Worm (Caenorhabditis elegans): Measurements from ENCODE around the gene C28H8.2.

- TF ChIP-seq lin-15B (tag; optimal IDR thresholded peaks at IDR 0.05) (no peak), egl-27 (tag; optimal IDR thresholded peaks at IDR 0.05) (no peak), unc-62 (GFP tag; optimal IDR thresholded peaks at IDR 0.05) (no peak), pha-4 (tag; optimal IDR thresholded peaks at IDR 0.05) (peak; percentile 57), ama-1 (optimal IDR thresholded peaks at IDR 0.05) (no peak), fkh-2 (tag; optimal IDR thresholded peaks at IDR 0.05) (no peak), pqm-1 (tag; optimal IDR thresholded peaks at IDR 0.05) (peak; percentile 61), mml-1 (tag; optimal IDR thresholded peaks at IDR 0.05) (no peak), ceh-82 (tag; optimal IDR thresholded peaks at IDR 0.05) (no peak), unc-39 (tag; optimal IDR thresholded peaks at IDR 0.05) (no peak), mdl-1 (tag; optimal IDR thresholded peaks at IDR 0.05) (no peak), elt-3 (tag; optimal IDR thresholded peaks at IDR 0.05) (no peak)
These were observed 18.8 kb downstream of the C28H8.2 start for ce11 chrIII:5938790-5939452.
